Fruit fly (Drosophila melanogaster): Measurements from ENCODE around the gene Prp31.

- TF ChIP-seq CG8478 (optimal IDR thresholded peaks at IDR 0.05): no peak
- no peak for TF ChIP-seq usp (GFP tag; optimal IDR thresholded peaks at IDR 0.05)
- TF ChIP-seq Dll (optimal IDR thresholded peaks at IDR 0.05): no peak
- no peak for TF ChIP-seq pan (optimal IDR thresholded peaks at IDR 0.05)
- TF ChIP-seq psq (optimal IDR thresholded peaks at IDR 0.05): no peak
These were observed 47.2 kb downstream of the Prp31 start for dm6 chr3L:15206058-15206457.

Data from whole organism.